Worm (Caenorhabditis elegans): ENCODE results near the gene gcy-15.

Gene gcy-15

ce11 chrII:3209251-3209650 lies 12.4 kb upstream of the gcy-15 start, which contains the start of gene ZC239.6 (continued):
- TF ChIP-seq nhr-47 (tag; optimal IDR thresholded peaks at IDR 0.05), result peak; percentile 17
- TF ChIP-seq nhr-71 (tag; optimal IDR thresholded peaks at IDR 0.05), result no peak
- no peak for TF ChIP-seq nhr-12 (tag; optimal IDR thresholded peaks at IDR 0.05)
- no peak for TF ChIP-seq ces-1 (GFP tag; optimal IDR thresholded peaks at IDR 0.05)
- TF ChIP-seq sup-37 (GFP tag; optimal IDR thresholded peaks at IDR 0.05), result no peak
- peak in 1 of 2 experiments; percentile 8 for TF ChIP-seq lin-35 (GFP tag; optimal IDR thresholded peaks at IDR 0.05)
- no peak for TF ChIP-seq Y116A8C.19 (tag; optimal IDR thresholded peaks at IDR 0.05; ENCODE audit: borderline replicate concordance)
- TF ChIP-seq rnt-1 (tag; optimal IDR thresholded peaks at IDR 0.05), result peak; percentile 53
- no peak for TF ChIP-seq sox-4 (tag; optimal IDR thresholded peaks at IDR 0.05)
- TF ChIP-seq dpl-1 (GFP tag; optimal IDR thresholded peaks at IDR 0.05), result peak in 2 of 3 experiments; percentile 4 to 42
- TF ChIP-seq lin-39 (tag; optimal IDR thresholded peaks at IDR 0.05), result no peak

- TF ChIP-seq efl-1 (optimal IDR thresholded peaks at IDR 0.05) (no peak), efl-1 (GFP tag; optimal IDR thresholded peaks at IDR 0.05 in 1 of 2) (no peak), unc-130 (tag; optimal IDR thresholded peaks at IDR 0.05) (no peak), mab-9 (GFP tag; IDR thresholded peaks at IDR 0.05) (no peak), sptf-1 (tag; optimal IDR thresholded peaks at IDR 0.05) (no peak), Y116A8C.19 (tag; optimal IDR thresholded peaks at IDR 0.05; ENCODE audit: borderline replicate concordance) (no peak), fos-1 (tag; optimal IDR thresholded peaks at IDR 0.05) (no peak), mdl-1 (tag; optimal IDR thresholded peaks at IDR 0.05) (no peak), snu-23 (GFP tag; optimal IDR thresholded peaks at IDR 0.05) (no peak), nhr-71 (tag; optimal IDR thresholded peaks at IDR 0.05) (no peak), nhr-12 (tag; optimal IDR thresholded peaks at IDR 0.05) (no peak), nhr-84 (tag; optimal IDR thresholded peaks at IDR 0.05) (no peak), nhr-90 (tag; optimal IDR thresholded peaks at IDR 0.05; ENCODE audit: poor library complexity) (no peak), nhr-19 (GFP tag; conservative IDR thresholded peaks at IDR 0.05) (no peak), nhr-11 (tag; optimal IDR thresholded peaks at IDR 0.05) (no peak), ceh-90 (tag; optimal IDR thresholded peaks at IDR 0.05) (no peak)
Observed at ce11 chrII:3208679-3209078, 11.8 kb upstream of the gcy-15 start, which contains the start of gene sdz-35. Gene sdz-35 (minus strand): TSS chrII:3208779.

- TF ChIP-seq unc-130 (tag; optimal IDR thresholded peaks at IDR 0.05) (no peak), fkh-4 (tag; optimal IDR thresholded peaks at IDR 0.05; ENCODE audit: borderline replicate concordance) (no peak), ceh-8 (GFP tag; optimal IDR thresholded peaks at IDR 0.05) (no peak), swsn-7 (tag; optimal IDR thresholded peaks at IDR 0.05) (no peak), xbp-1 (tag; optimal IDR thresholded peaks at IDR 0.05) (no peak), hlh-4 (tag; optimal IDR thresholded peaks at IDR 0.05) (no peak), ceh-88 (GFP tag; IDR thresholded peaks at IDR 0.05) (no peak), mef-2 (tag; optimal IDR thresholded peaks at IDR 0.05) (no peak), nhr-28 (tag; optimal IDR thresholded peaks at IDR 0.05) (no peak), lin-14 (GFP tag; optimal IDR thresholded peaks at IDR 0.05) (no peak), ceh-90 (tag; optimal IDR thresholded peaks at IDR 0.05) (no peak), unc-30 (tag; optimal IDR thresholded peaks at IDR 0.05) (no peak), nhr-11 (tag; optimal IDR thresholded peaks at IDR 0.05) (no peak), lsy-2 (tag; optimal IDR thresholded peaks at IDR 0.05) (no peak), nhr-12 (tag; optimal IDR thresholded peaks at IDR 0.05) (no peak), nhr-84 (tag; optimal IDR thresholded peaks at IDR 0.05) (no peak), elt-3 (tag; optimal IDR thresholded peaks at IDR 0.05) (no peak)
Observed at ce11 chrII:3206423-3206989, 9.6 kb upstream of the gcy-15 start, which contains the start of the genes ZC239.20 and ZC239.21. Gene ZC239.20 (minus strand): TSS chrII:3206523. Gene ZC239.21 (plus strand): TSS chrII:3206939.

ce11 chrII:3203415-3203814 lies 6.5 kb upstream of the gcy-15 start, which contains the start of gene sri-50:
Gene sri-50 (plus strand): TSS chrII:3203715.
- no peak for TF ChIP-seq xbp-1 (tag; optimal IDR thresholded peaks at IDR 0.05)
- no peak for TF ChIP-seq nhr-85 (tag)
- no peak for TF ChIP-seq nhr-71 (tag; optimal IDR thresholded peaks at IDR 0.05)
- TF ChIP-seq tlp-1 (tag; optimal IDR thresholded peaks at IDR 0.05), result no peak
- TF ChIP-seq hpl-2 (GFP tag; optimal IDR thresholded peaks at IDR 0.05), result no peak
- no peak for TF ChIP-seq ceh-88 (GFP tag; IDR thresholded peaks at IDR 0.05)
- no peak for TF ChIP-seq lin-13 (GFP tag; optimal IDR thresholded peaks at IDR 0.05)
- TF ChIP-seq pqm-1 (tag; optimal IDR thresholded peaks at IDR 0.05), result no peak

Data from whole organism, L1 larva.